Worm (Caenorhabditis elegans) whole organism, mixed stage, embryonic: ENCODE measurements around the gene C16C10.2.

Experiments
- bed-3 ChIP-seq: fragments of 200-800 bp; sonication (Bioruptor generic); optimal IDR thresholded peaks from 3 replicates; lab custom pipeline; 2018; ENCODE audit warnings: mild to moderate bottlenecking, missing genetic modification characterization, moderate library complexity, missing compliant biosample characterization
- ceh-83 ChIP-seq: fragments of 200-800 bp; sonication (Bioruptor generic); optimal IDR thresholded peaks from 2 replicates; lab custom pipeline; 2018; ENCODE audit warnings: mild to moderate bottlenecking, missing genetic modification characterization, missing compliant biosample characterization
- elt-1 ChIP-seq: sonication (generic microtip); optimal IDR thresholded peaks from 2 replicates; lab custom pipeline; 2017; ENCODE audit warnings: missing genetic modification characterization, mild to moderate bottlenecking, missing compliant biosample characterization, antibody characterized with exemption, moderate library complexity, borderline replicate concordance; ENCODE audit not compliant: insufficient read depth
- elt-3 ChIP-seq: fragments of 150-350 bp; optimal IDR thresholded peaks from 2 replicates; lab custom pipeline; 2014; ENCODE audit warnings: missing biosample characterization, missing genetic modification characterization
- lin-13 ChIP-seq: fragments of 150-350 bp; optimal IDR thresholded peaks from 2 replicates; lab custom pipeline; 2014; ENCODE audit warnings: missing biosample characterization, missing genetic modification characterization
- lsy-2 ChIP-seq: fragments of 150-350 bp; optimal IDR thresholded peaks from 2 replicates; lab custom pipeline; 2014; ENCODE audit warnings: missing biosample characterization, missing genetic modification characterization
- nhr-2 ChIP-seq: fragments of 150-350 bp; optimal IDR thresholded peaks from 2 replicates; lab custom pipeline; 2014; ENCODE audit warnings: missing biosample characterization, missing genetic modification characterization
- nhr-237 ChIP-seq: fragments of 150-350 bp; optimal IDR thresholded peaks from 2 replicates; lab custom pipeline; 2014; ENCODE audit warnings: missing biosample characterization, missing genetic modification characterization
- nhr-76 ChIP-seq: sonication (generic microtip); optimal IDR thresholded peaks from 2 replicates; lab custom pipeline; 2017; ENCODE audit warnings: missing biosample characterization, missing genetic modification characterization
- pha-4 ChIP-seq: fragments of 150-350 bp; optimal IDR thresholded peaks from 2 replicates; lab custom pipeline; 2018; ENCODE audit warnings: missing biosample characterization, missing genetic modification reagents, missing genetic modification characterization
- unc-39 ChIP-seq: fragments of 150-350 bp; optimal IDR thresholded peaks from 2 replicates; lab custom pipeline; 2014; ENCODE audit warnings: missing biosample characterization, missing genetic modification characterization

DNA sequence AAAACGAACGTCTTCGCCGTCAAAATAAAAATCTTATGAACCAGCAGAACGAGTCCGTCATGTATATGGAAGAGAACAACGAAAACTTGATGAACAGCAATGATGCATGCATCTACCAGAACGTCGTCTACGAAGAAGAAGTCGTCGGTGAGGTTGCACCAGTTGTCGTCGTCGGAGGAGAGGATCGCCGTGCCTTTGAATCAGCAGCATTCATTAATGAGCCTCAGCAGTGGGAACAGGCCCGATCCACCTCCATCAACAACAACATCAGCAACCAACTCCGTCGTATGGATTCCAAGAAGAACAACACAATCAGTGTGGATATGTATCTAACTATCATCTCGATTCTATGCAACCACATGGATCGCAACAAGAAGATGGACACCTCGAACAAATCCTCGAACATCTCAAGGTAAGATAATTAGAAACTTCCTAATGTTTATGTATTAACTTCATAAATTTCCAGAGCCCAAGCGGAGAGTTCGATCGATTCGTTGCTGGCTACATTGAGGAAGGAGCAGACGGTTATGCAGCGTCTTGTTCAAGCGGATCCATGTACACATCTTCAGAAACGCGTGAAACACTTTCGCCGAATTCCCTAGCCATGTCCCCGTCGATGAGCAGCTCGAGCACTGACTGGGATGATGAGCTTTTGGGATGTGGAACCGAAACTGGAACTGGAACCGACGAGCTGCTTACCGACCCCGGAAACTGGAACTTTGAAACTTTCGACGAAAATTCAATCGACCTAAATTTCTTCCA, 16.1 kb upstream of the C16C10.2 start:
- TF ChIP-seq nhr-76 (tag; lab: Kevin White, UChicago), result no peak
- no peak for TF ChIP-seq unc-39 (tag; lab: Kevin White, UChicago)
- no peak for TF ChIP-seq bed-3 (GFP tag; lab: Kevin White, UChicago)
- TF ChIP-seq elt-3 (tag; lab: Kevin White, UChicago), result no peak
- TF ChIP-seq pha-4, result no peak
- no peak for TF ChIP-seq ceh-83 (GFP tag; lab: Kevin White, UChicago)
- no peak for TF ChIP-seq elt-1 (tag; lab: Kevin White, UChicago)
- TF ChIP-seq lsy-2 (tag; lab: Kevin White, UChicago), result no peak
- TF ChIP-seq nhr-237, result no peak
- TF ChIP-seq lin-13 (tag; lab: Kevin White, UChicago), result no peak
- no peak for TF ChIP-seq nhr-2 (tag; lab: Kevin White, UChicago)
